Worm (Caenorhabditis elegans): ENCODE measurements around the gene T11F9.10.
A peak's percentile ranks its signal among the peaks of the same experiment; 100 is the strongest.

Gene T11F9.10

ce11 chrV:11534495-11535189 lies 47.9 kb downstream of the T11F9.10 start (continued):
- peak in 1 of 3 experiments; percentile 22 for TF ChIP-seq lin-35 (GFP tag; optimal IDR thresholded peaks at IDR 0.05)
- TF ChIP-seq lsl-1 (GFP tag; optimal IDR thresholded peaks at IDR 0.05), result no peak

- TF ChIP-seq snpc-4 (GFP tag; optimal IDR thresholded peaks at IDR 0.05) (no peak), snpc-4 (tag; optimal IDR thresholded peaks at IDR 0.05) (peak in 1 of 4 experiments; percentile 33), F22D6.2 (tag; optimal IDR thresholded peaks at IDR 0.05) (no peak), ceh-91 (GFP tag; IDR thresholded peaks at IDR 0.05) (no peak), tbx-9 (tag; optimal IDR thresholded peaks at IDR 0.05; ENCODE audit: borderline replicate concordance) (no peak), ztf-26 (tag; optimal IDR thresholded peaks at IDR 0.05) (peak; percentile 47), atf-7 (tag; optimal IDR thresholded peaks at IDR 0.05) (no peak), B0336.3 (GFP tag; IDR thresholded peaks at IDR 0.05) (peak; percentile 9; the same call in 1 of the 2 replicates), zfh-2 (GFP tag; conservative IDR thresholded peaks at IDR 0.05) (0 out of 2 replicates have a peak, but pooled peaks have one; percentile 22), hmg-1.2 (GFP tag; IDR thresholded peaks at IDR 0.05) (peak; percentile 16; the same call in 1 of the 2 replicates), Y53G8AR.9 (GFP tag; conservative IDR thresholded peaks at IDR 0.05) (peak; percentile 55), ceh-58 (GFP tag; IDR thresholded peaks at IDR 0.05) (no peak), F49E8.2 (tag; optimal IDR thresholded peaks at IDR 0.05; ENCODE audit: insufficient read depth) (no peak), F37B4.10 (GFP tag; IDR thresholded peaks at IDR 0.05) (no peak), lsl-1 (GFP tag; optimal IDR thresholded peaks at IDR 0.05) (no peak), T07F8.4 (tag; optimal IDR thresholded peaks at IDR 0.05) (no peak), Y95B8A.8 (GFP tag; IDR thresholded peaks at IDR 0.05) (no peak), lag-1 (GFP tag; IDR thresholded peaks at IDR 0.05) (no peak), lin-35 (GFP tag; optimal IDR thresholded peaks at IDR 0.05) (peak in 1 of 3 experiments; percentile 47), rec-8 (tag; optimal IDR thresholded peaks at IDR 0.05) (no peak), nhr-80 (tag; optimal IDR thresholded peaks at IDR 0.05) (peak; percentile 86), bed-1 (GFP tag; IDR thresholded peaks at IDR 0.05) (no peak), egl-18 (GFP tag; IDR thresholded peaks at IDR 0.05) (no peak), aptf-2 (GFP tag; conservative IDR thresholded peaks at IDR 0.05) (no peak), B0035.1 (tag; optimal IDR thresholded peaks at IDR 0.05) (no peak), ztf-6 (GFP tag; IDR thresholded peaks at IDR 0.05) (no peak), F23B12.7 (tag; optimal IDR thresholded peaks at IDR 0.05; ENCODE audit: insufficient read depth) (no peak), dox-1 (GFP tag; IDR thresholded peaks at IDR 0.05) (peak; percentile 33; the same call in 1 of the 2 replicates), pha-4 (tag; optimal IDR thresholded peaks at IDR 0.05) (no peak), akir-1 (GFP tag; optimal IDR thresholded peaks at IDR 0.05) (no peak)
Observed at ce11 chrV:11535504-11536062, 48.8 kb downstream of the T11F9.10 start.

DNA sequence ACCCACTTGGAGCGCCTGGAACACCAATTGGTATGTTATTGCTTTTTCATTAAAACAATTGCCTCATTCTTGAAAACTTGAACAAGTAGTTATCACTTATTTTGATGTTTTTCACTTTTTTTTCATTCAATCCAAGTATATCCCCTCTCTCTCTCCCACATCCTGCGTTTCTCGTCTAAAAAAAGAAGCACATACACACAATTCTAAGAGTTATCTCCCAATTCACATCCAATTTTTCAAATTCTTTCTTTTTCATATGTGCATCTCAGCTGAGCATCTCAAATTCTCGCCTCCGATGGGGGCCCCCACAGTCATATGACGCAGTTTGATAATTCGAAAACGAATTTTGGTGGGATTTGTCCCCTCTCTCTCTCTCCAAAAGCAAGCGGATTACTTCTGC lies 49.9 kb downstream of the T11F9.10 start:
- TF ChIP-seq B0035.1 (tag; optimal IDR thresholded peaks at IDR 0.05), result no peak
- TF ChIP-seq chd-7 (tag; optimal IDR thresholded peaks at IDR 0.05), result no peak
- TF ChIP-seq C06A6.2 (GFP tag; conservative IDR thresholded peaks at IDR 0.05), result no peak
- TF ChIP-seq ceh-40 (GFP tag; IDR thresholded peaks at IDR 0.05), result no peak
- no peak for TF ChIP-seq lsl-1 (GFP tag; optimal IDR thresholded peaks at IDR 0.05)
- TF ChIP-seq ztf-26 (tag; optimal IDR thresholded peaks at IDR 0.05), result no peak
- no peak for TF ChIP-seq nfyb-1 (GFP tag; IDR thresholded peaks at IDR 0.05)

Data from whole organism, young adult.